Worm (Caenorhabditis elegans): ENCODE measurements around the gene cup-14.

cup-14 gene

ce11 chrII:13907615-13908014 is 35.6 kb upstream of the cup-14 start:
- TF ChIP-seq nfyb-1 (GFP tag; IDR thresholded peaks at IDR 0.05) (0 out of 2 replicates have a peak, but pooled peaks have one; percentile 40), ets-4 (GFP tag; optimal IDR thresholded peaks at IDR 0.05) (no peak)

- TF ChIP-seq lin-35 (GFP tag; optimal IDR thresholded peaks at IDR 0.05), result peak in 1 of 3 experiments; percentile 31
- TF ChIP-seq snpc-1.3 (tag; optimal IDR thresholded peaks at IDR 0.05; ENCODE audit: insufficient read depth), result no peak
- TF ChIP-seq rec-8 (tag; optimal IDR thresholded peaks at IDR 0.05), result no peak
Observed at ce11 chrII:13903482-13903881, 31.4 kb upstream of the cup-14 start.

- TF ChIP-seq madf-8 (GFP tag; conservative IDR thresholded peaks at IDR 0.05) (no peak), repo-1 (tag; optimal IDR thresholded peaks at IDR 0.05) (no peak), nfya-2 (GFP tag; IDR thresholded peaks at IDR 0.05) (no peak), T07F8.4 (tag; optimal IDR thresholded peaks at IDR 0.05) (no peak), mcd-1 (GFP tag; IDR thresholded peaks at IDR 0.05) (no peak), aptf-3 (GFP tag; IDR thresholded peaks at IDR 0.05) (no peak), snpc-4 (GFP tag; optimal IDR thresholded peaks at IDR 0.05) (no peak), snpc-4 (tag; optimal IDR thresholded peaks at IDR 0.05) (no peak), F22D6.2 (tag; optimal IDR thresholded peaks at IDR 0.05) (no peak), nfyb-1 (GFP tag; IDR thresholded peaks at IDR 0.05) (no peak), let-607 (tag; optimal IDR thresholded peaks at IDR 0.05) (no peak), ztf-22 (GFP tag; optimal IDR thresholded peaks at IDR 0.05) (no peak)
Observed at ce11 chrII:13902014-13902413, 30.0 kb upstream of the cup-14 start, which contains the start of gene W02B8.1. TSS of gene W02B8.1 (minus strand) at chrII:13902114.

- no peak for TF ChIP-seq rpc-1 (optimal IDR thresholded peaks at IDR 0.05)
- no peak for TF ChIP-seq rpc-1 (tag; optimal IDR thresholded peaks at IDR 0.05)
- no peak for TF ChIP-seq lag-1 (GFP tag; IDR thresholded peaks at IDR 0.05)
- TF ChIP-seq ztf-28 (GFP tag; IDR thresholded peaks at IDR 0.05), result no peak
- no peak for TF ChIP-seq mes-4 (tag; optimal IDR thresholded peaks at IDR 0.05)
- TF ChIP-seq ekl-4 (GFP tag; IDR thresholded peaks at IDR 0.05), result no peak
- TF ChIP-seq attf-5 (GFP tag; optimal IDR thresholded peaks at IDR 0.05), result no peak
- no peak for TF ChIP-seq B0261.1 (tag; optimal IDR thresholded peaks at IDR 0.05)
- no peak for TF ChIP-seq F23B12.7 (tag; optimal IDR thresholded peaks at IDR 0.05; ENCODE audit: insufficient read depth)
- no peak for TF ChIP-seq efl-1 (GFP tag; optimal IDR thresholded peaks at IDR 0.05)
- TF ChIP-seq lsy-27 (tag; optimal IDR thresholded peaks at IDR 0.05; ENCODE audit: borderline replicate concordance, insufficient read depth), result no peak
- no peak for TF ChIP-seq nhr-90 (tag; optimal IDR thresholded peaks at IDR 0.05)
- TF ChIP-seq snpc-1.3 (tag; optimal IDR thresholded peaks at IDR 0.05; ENCODE audit: insufficient read depth), result no peak
- no peak for TF ChIP-seq nfya-1 (tag; optimal IDR thresholded peaks at IDR 0.05; ENCODE audit: borderline replicate concordance, insufficient read depth)
- no peak for TF ChIP-seq attf-6 (GFP tag; IDR thresholded peaks at IDR 0.05)
- TF ChIP-seq sdz-38 (tag; optimal IDR thresholded peaks at IDR 0.05), result no peak
- TF ChIP-seq atf-7 (tag; optimal IDR thresholded peaks at IDR 0.05), result no peak
- no peak for TF ChIP-seq T07F8.4 (tag; optimal IDR thresholded peaks at IDR 0.05)
- TF ChIP-seq Y67H2A.10 (GFP tag; conservative IDR thresholded peaks at IDR 0.05), result no peak
- no peak for TF ChIP-seq nfya-2 (GFP tag; IDR thresholded peaks at IDR 0.05)
Observed at ce11 chrII:13899777-13900176, 27.7 kb upstream of the cup-14 start.
